Worm (Caenorhabditis elegans) whole organism, L1 larva: ENCODE measurements around the gene C40H5.2.

Source experiments
- aly-2 ChIP-seq: fragments of 150-350 bp; optimal IDR thresholded peaks from 2 replicates; lab custom pipeline; 2014; ENCODE audit warnings: missing biosample characterization, missing genetic modification characterization
- blmp-1 ChIP-seq: fragments of 150-350 bp; optimal IDR thresholded peaks from 2 replicates; lab custom pipeline; 2014; ENCODE audit warnings: missing biosample characterization, missing genetic modification characterization
- ceh-90 ChIP-seq: sonication (generic microtip); optimal IDR thresholded peaks from 2 replicates; lab custom pipeline; 2016; ENCODE audit warnings: missing genetic modification characterization, missing compliant biosample characterization
- hpl-2 ChIP-seq: fragments of 150-350 bp; optimal IDR thresholded peaks from 2 replicates; lab custom pipeline; 2014; ENCODE audit warnings: missing biosample characterization, missing genetic modification reagents, missing genetic modification characterization
- lin-13 ChIP-seq: fragments of 150-350 bp; optimal IDR thresholded peaks from 2 replicates; lab custom pipeline; 2014; ENCODE audit warnings: missing biosample characterization, missing genetic modification reagents, missing genetic modification characterization
- lin-39 ChIP-seq: fragments of 150-350 bp; optimal IDR thresholded peaks from 2 replicates; lab custom pipeline; 2014; ENCODE audit warnings: missing biosample characterization, missing genetic modification reagents, missing genetic modification characterization
- lsy-2 ChIP-seq, 2 experiments: fragments of 150-350 bp; optimal IDR thresholded peaks; 2 replicates each; lab custom pipeline; 2014; ENCODE audit warnings: missing biosample characterization in 2 of 2, missing genetic modification characterization in 2 of 2
- mab-9 ChIP-seq: fragments of 200-800 bp; sonication (Bioruptor generic); IDR thresholded peaks from 2 replicates; pipeline ENCODE4 v1.3.6; 2022; ENCODE audit warnings: missing genetic modification reagents, missing genetic modification characterization, missing compliant biosample characterization
- nhr-237 ChIP-seq: fragments of 150-350 bp; optimal IDR thresholded peaks from 2 replicates; lab custom pipeline; 2014; ENCODE audit warnings: missing biosample characterization, missing genetic modification characterization
- nhr-28 ChIP-seq: fragments of 150-350 bp; optimal IDR thresholded peaks from 2 replicates; lab custom pipeline; 2014; ENCODE audit warnings: missing biosample characterization, missing genetic modification characterization
- rnt-1 ChIP-seq: sonication (generic microtip); optimal IDR thresholded peaks from 2 replicates; lab custom pipeline; 2016; ENCODE audit warnings: mild to moderate bottlenecking, missing genetic modification characterization, moderate library complexity, missing compliant biosample characterization
- tlp-1 ChIP-seq: fragments of 150-350 bp; optimal IDR thresholded peaks from 2 replicates; lab custom pipeline; 2014; ENCODE audit warnings: missing biosample characterization, missing genetic modification characterization

DNA sequence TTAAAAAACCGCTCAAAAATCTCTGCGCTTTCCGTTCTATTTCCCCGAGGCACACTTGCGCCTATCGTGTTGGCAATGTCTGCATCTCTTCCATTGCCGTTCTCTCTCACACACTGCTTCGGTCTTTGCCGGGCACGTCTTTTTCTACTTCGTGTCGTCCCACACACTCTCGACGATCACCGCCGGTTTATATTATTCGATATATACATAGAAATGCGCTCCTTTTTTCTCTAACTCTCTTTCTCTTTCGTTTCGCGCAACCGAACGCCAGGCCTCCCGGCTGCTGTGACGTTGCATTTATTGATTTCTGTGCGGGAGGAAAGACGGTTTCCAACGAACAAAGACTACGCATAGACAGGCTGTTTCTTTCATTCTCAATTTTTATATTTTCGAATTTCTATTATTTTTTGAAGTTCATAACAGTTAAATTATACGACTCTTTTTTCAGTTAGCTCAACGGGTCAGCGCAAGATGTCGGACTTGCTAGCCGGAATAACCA, 52.2 kb downstream of the C40H5.2 start, which contains the start of gene rsd-3:
- TF ChIP-seq mab-9 (GFP tag; lab: Robert Waterston, UW) = no peak
- no peak for TF ChIP-seq nhr-237 (tag; lab: Kevin White, UChicago)
- no peak for TF ChIP-seq aly-2 (tag; lab: Kevin White, UChicago)
- TF ChIP-seq lin-39 (tag; lab: Kevin White, UChicago) = no peak
- TF ChIP-seq nhr-28 (tag; lab: Kevin White, UChicago) = no peak
- TF ChIP-seq rnt-1 = no peak
- TF ChIP-seq hpl-2 (GFP tag; lab: Kevin White, UChicago) = no peak
- TF ChIP-seq lin-13 = no peak
- no peak for TF ChIP-seq tlp-1 (tag; lab: Kevin White, UChicago)
- peak; percentile 12 to 32 for TF ChIP-seq lsy-2 (tag; optimal IDR thresholded peaks at IDR 0.05; lab: Kevin White, UChicago)
- peak; percentile 70 for TF ChIP-seq blmp-1 (tag; lab: Kevin White, UChicago)
- TF ChIP-seq ceh-90 (tag; lab: Kevin White, UChicago) = no peak
